Worm (Caenorhabditis elegans) whole organism, L1 larva: Measurements from ENCODE around the gene F35E8.10.
A peak's percentile ranks its signal among the peaks of the same experiment; 100 is the strongest.

ENCODE experiments used
- C04F5.9 ChIP-seq: sonication (generic microtip); optimal IDR thresholded peaks from 2 replicates; lab custom pipeline; 2016; ENCODE audit warnings: missing genetic modification characterization, missing compliant biosample characterization
- aly-2 ChIP-seq: fragments of 150-350 bp; optimal IDR thresholded peaks from 2 replicates; lab custom pipeline; 2014; ENCODE audit warnings: missing biosample characterization, missing genetic modification characterization
- ama-1 ChIP-seq: fragments of 150-350 bp; optimal IDR thresholded peaks from 2 replicates; lab custom pipeline; 2014
- ceh-82 ChIP-seq, 3 experiments: fragments of 150-350 bp in 1 of 3; sonication (generic microtip) in 2 of 3; optimal IDR thresholded peaks; 2 replicates each; lab custom pipeline; 2014 to 2017; ENCODE audit warnings: missing biosample characterization in 3 of 3, missing genetic modification characterization in 3 of 3
- ces-1 ChIP-seq: fragments of 150-350 bp; optimal IDR thresholded peaks from 2 replicates; lab custom pipeline; 2014; ENCODE audit warnings: missing biosample characterization, missing genetic modification reagents, missing genetic modification characterization
- dsc-1 ChIP-seq: sonication (generic microtip); optimal IDR thresholded peaks from 2 replicates; lab custom pipeline; 2016; ENCODE audit warnings: mild to moderate bottlenecking, missing genetic modification characterization, missing compliant biosample characterization
- efl-1 ChIP-seq, 4 experiments: fragments of 150-350 bp; optimal IDR thresholded peaks in 3 of 4; peaks in 1 of 4; 1 replicate in 1 of 4; 2 replicates in 3 of 4; lab custom pipeline; 2014; ENCODE audit warnings: missing biosample characterization in 2 of 4, missing genetic modification characterization in 2 of 4, missing genetic modification reagents in 2 of 4
- efl-3 ChIP-seq: fragments of 200-800 bp; sonication (Bioruptor generic); optimal IDR thresholded peaks from 2 replicates; lab custom pipeline; 2018; ENCODE audit warnings: mild to moderate bottlenecking, missing genetic modification characterization, missing compliant biosample characterization
- elt-2 ChIP-seq: sonication (generic microtip); optimal IDR thresholded peaks from 2 replicates; lab custom pipeline; 2016; ENCODE audit warnings: missing genetic modification characterization, mild to moderate bottlenecking, inconsistent platforms, missing compliant biosample characterization, missing genetic modification reagents
- elt-3 ChIP-seq, 6 experiments: fragments of 150-350 bp in 1 of 6; sonication (generic microtip); optimal IDR thresholded peaks; 2 replicates each; lab custom pipeline; 2017 to 2018; ENCODE audit warnings: missing biosample characterization in 6 of 6, missing genetic modification characterization in 6 of 6, inconsistent platforms in 1 of 6
- ets-5 ChIP-seq: fragments of 200-800 bp; sonication (Bioruptor generic); IDR thresholded peaks from 2 replicates; pipeline ENCODE4 v1.3.6; 2022; ENCODE audit warnings: missing genetic modification characterization, missing compliant biosample characterization
- hlh-17 ChIP-seq: fragments of 200-800 bp; sonication (Bioruptor generic); optimal IDR thresholded peaks from 2 replicates; lab custom pipeline; 2018; ENCODE audit warnings: missing genetic modification characterization, mild to moderate bottlenecking, missing compliant biosample characterization, moderate library complexity, borderline replicate concordance
- hlh-4 ChIP-seq: sonication (generic microtip); optimal IDR thresholded peaks from 2 replicates; lab custom pipeline; 2016; ENCODE audit warnings: mild to moderate bottlenecking, missing genetic modification characterization, missing compliant biosample characterization
- hpl-2 ChIP-seq: fragments of 150-350 bp; optimal IDR thresholded peaks from 2 replicates; lab custom pipeline; 2014; ENCODE audit warnings: missing biosample characterization, missing genetic modification reagents, missing genetic modification characterization
- lin-13 ChIP-seq: fragments of 150-350 bp; optimal IDR thresholded peaks from 2 replicates; lab custom pipeline; 2014; ENCODE audit warnings: missing biosample characterization, missing genetic modification reagents, missing genetic modification characterization
- lin-14 ChIP-seq: fragments of 200-800 bp; sonication (Bioruptor generic); optimal IDR thresholded peaks from 2 replicates; lab custom pipeline; 2018; ENCODE audit warnings: mild to moderate bottlenecking, missing genetic modification characterization, moderate library complexity, missing compliant biosample characterization
- lin-15B ChIP-seq: fragments of 150-350 bp; sonication (generic microtip); optimal IDR thresholded peaks from 3 replicates; lab custom pipeline; 2014; ENCODE audit warnings: missing biosample characterization, missing genetic modification characterization
- lir-3 ChIP-seq: sonication (generic microtip); optimal IDR thresholded peaks from 2 replicates; lab custom pipeline; 2016; ENCODE audit warnings: mild to moderate bottlenecking, missing genetic modification characterization, moderate library complexity, missing compliant biosample characterization; ENCODE audit not compliant: poor library complexity
- lsy-2 ChIP-seq, 2 experiments: fragments of 150-350 bp; optimal IDR thresholded peaks; 2 replicates each; lab custom pipeline; 2014; ENCODE audit warnings: missing biosample characterization in 2 of 2, missing genetic modification characterization in 2 of 2
- mdl-1 ChIP-seq, 2 experiments: fragments of 150-350 bp; optimal IDR thresholded peaks; 2 replicates each; lab custom pipeline; 2014 to 2017; ENCODE audit warnings: missing biosample characterization in 2 of 2, missing genetic modification characterization in 2 of 2, inconsistent platforms in 1 of 2
- mep-1 ChIP-seq: fragments of 150-350 bp; optimal IDR thresholded peaks from 2 replicates; lab custom pipeline; 2014; ENCODE audit warnings: missing biosample characterization, missing genetic modification characterization
- nhr-11 ChIP-seq: fragments of 150-350 bp; optimal IDR thresholded peaks from 2 replicates; lab custom pipeline; 2014; ENCODE audit warnings: missing biosample characterization, missing genetic modification characterization
- nhr-20 ChIP-seq: sonication (generic microtip); optimal IDR thresholded peaks from 2 replicates; lab custom pipeline; 2016; ENCODE audit warnings: mild to moderate bottlenecking, missing genetic modification characterization, missing compliant biosample characterization
- nhr-47 ChIP-seq: sonication (generic microtip); optimal IDR thresholded peaks from 2 replicates; lab custom pipeline; 2016; ENCODE audit warnings: mild to moderate bottlenecking, missing genetic modification characterization, moderate library complexity, missing compliant biosample characterization
- nhr-76 ChIP-seq: sonication (generic microtip); optimal IDR thresholded peaks from 2 replicates; lab custom pipeline; 2017; ENCODE audit warnings: missing biosample characterization, missing genetic modification characterization
- nhr-85 ChIP-seq: sonication (generic microtip); peaks from one replicate; lab custom pipeline; 2016; ENCODE audit warnings: missing genetic modification characterization, inconsistent platforms, missing compliant biosample characterization
- pag-3 ChIP-seq: sonication (generic microtip); optimal IDR thresholded peaks from 2 replicates; lab custom pipeline; 2017; ENCODE audit warnings: missing genetic modification characterization, mild to moderate bottlenecking, missing compliant biosample characterization, antibody characterized with exemption, borderline replicate concordance; ENCODE audit not compliant: insufficient read depth
- pqm-1 ChIP-seq: sonication (generic microtip); optimal IDR thresholded peaks from 3 replicates; lab custom pipeline; 2017; ENCODE audit warnings: missing biosample characterization, missing genetic modification characterization
- rnt-1 ChIP-seq: sonication (generic microtip); optimal IDR thresholded peaks from 2 replicates; lab custom pipeline; 2016; ENCODE audit warnings: mild to moderate bottlenecking, missing genetic modification characterization, moderate library complexity, missing compliant biosample characterization
- sox-4 ChIP-seq: sonication (generic microtip); optimal IDR thresholded peaks from 2 replicates; lab custom pipeline; 2016; ENCODE audit warnings: missing genetic modification characterization, missing compliant biosample characterization
- tlp-1 ChIP-seq: fragments of 150-350 bp; optimal IDR thresholded peaks from 2 replicates; lab custom pipeline; 2014; ENCODE audit warnings: missing biosample characterization, missing genetic modification characterization
- unc-98 ChIP-seq: fragments of 200-800 bp; sonication (Bioruptor generic); IDR thresholded peaks from 2 replicates; pipeline ENCODE4 v1.3.6; 2022; ENCODE audit warnings: missing genetic modification characterization, missing compliant biosample characterization
- vab-15 ChIP-seq: sonication (generic microtip); optimal IDR thresholded peaks from 2 replicates; lab custom pipeline; 2017; ENCODE audit warnings: missing genotype, mild to moderate bottlenecking, missing genetic modification characterization, missing compliant biosample characterization
- zip-4 ChIP-seq: fragments of 200-800 bp; sonication (Bioruptor generic); optimal IDR thresholded peaks from 2 replicates; lab custom pipeline; 2018; ENCODE audit warnings: mild to moderate bottlenecking, missing genetic modification characterization, moderate library complexity, missing compliant biosample characterization

The F35E8.10 gene

ce11 chrV:15959456-15959855, 39.3 kb upstream of the F35E8.10 start:
- TF ChIP-seq lin-13 (GFP tag; lab: Kevin White, UChicago) (no peak), nhr-20 (tag; lab: Kevin White, UChicago) (peak; percentile 53), hlh-4 (no peak), efl-1 (optimal IDR thresholded peaks at IDR 0.05; lab: Kevin White, UChicago) (peak; percentile 35 to 41), efl-1 (GFP tag; optimal IDR thresholded peaks at IDR 0.05 in 1 of 2; lab: Kevin White, UChicago) (peak in 1 of 2 experiments; percentile 82), lsy-2 (tag; optimal IDR thresholded peaks at IDR 0.05; lab: Kevin White, UChicago) (peak; percentile 13 to 14), hpl-2 (GFP tag; lab: Kevin White, UChicago) (no peak), lin-14 (GFP tag; lab: Kevin White, UChicago) (peak; percentile 55), nhr-85 (tag; lab: Kevin White, UChicago) (peak; percentile 87), mep-1 (tag; lab: Kevin White, UChicago) (peak; percentile 8)
- TF ChIP-seq, all 84 proteins: peak for 6

- TF ChIP-seq vab-15 (tag; lab: Kevin White, UChicago): no peak
- TF ChIP-seq hlh-4: no peak
- TF ChIP-seq lir-3 (tag; lab: Kevin White, UChicago): no peak
- no peak for TF ChIP-seq nhr-11 (tag; lab: Kevin White, UChicago)
- no peak for TF ChIP-seq unc-98 (GFP tag; lab: Robert Waterston, UW)
- TF ChIP-seq ama-1 (lab: Kevin White, UChicago): no peak
- TF ChIP-seq hlh-17 (GFP tag; lab: Kevin White, UChicago): no peak
- TF ChIP-seq ets-5 (GFP tag; lab: Robert Waterston, UW): no peak
- no peak for TF ChIP-seq pqm-1 (tag; lab: Kevin White, UChicago)
- TF ChIP-seq dsc-1 (tag; lab: Kevin White, UChicago): no peak
- no peak for TF ChIP-seq ceh-82 (tag; optimal IDR thresholded peaks at IDR 0.05; lab: Kevin White, UChicago)
Observed at ce11 chrV:15957098-15957497, 36.9 kb upstream of the F35E8.10 start, which contains the start of gene F36G9.3. Gene F36G9.3 (plus strand): TSS chrV:15957398.

- TF ChIP-seq nhr-47 (tag; lab: Kevin White, UChicago) (no peak), tlp-1 (no peak), nhr-76 (no peak), aly-2 (tag; lab: Kevin White, UChicago) (no peak), nhr-11 (tag; lab: Kevin White, UChicago) (no peak), rnt-1 (no peak), elt-3 (tag; optimal IDR thresholded peaks at IDR 0.05; lab: Kevin White, UChicago) (no peak), efl-1 (optimal IDR thresholded peaks at IDR 0.05; lab: Kevin White, UChicago) (no peak), efl-1 (GFP tag; optimal IDR thresholded peaks at IDR 0.05 in 1 of 2; lab: Kevin White, UChicago) (no peak), pag-3 (tag; lab: Kevin White, UChicago) (no peak), elt-2 (tag; lab: Kevin White, UChicago) (no peak), lin-13 (GFP tag; lab: Kevin White, UChicago) (no peak), C04F5.9 (tag; lab: Kevin White, UChicago) (no peak)
Observed at ce11 chrV:15955497-15955896, 35.3 kb upstream of the F35E8.10 start, which contains the start of gene srh-186. Gene srh-186 (plus strand): TSS chrV:15955797.

- TF ChIP-seq pqm-1 (tag; lab: Kevin White, UChicago): no peak
- TF ChIP-seq sox-4: no peak
- no peak for TF ChIP-seq lin-15B (tag; lab: Kevin White, UChicago)
- TF ChIP-seq hlh-17 (GFP tag; lab: Kevin White, UChicago): no peak
- no peak for TF ChIP-seq unc-98 (GFP tag; lab: Robert Waterston, UW)
- TF ChIP-seq hlh-4: no peak
- TF ChIP-seq mdl-1 (tag; optimal IDR thresholded peaks at IDR 0.05; lab: Kevin White, UChicago): no peak
- no peak for TF ChIP-seq mep-1 (tag; lab: Kevin White, UChicago)
- no peak for TF ChIP-seq efl-3 (GFP tag; lab: Kevin White, UChicago)
- TF ChIP-seq ces-1 (GFP tag; lab: Kevin White, UChicago): no peak
- no peak for TF ChIP-seq zip-4
Observed at ce11 chrV:15954932-15955331, 34.8 kb upstream of the F35E8.10 start, which contains the start of gene srw-57. Gene srw-57 (minus strand): TSS chrV:15955032.
